Fruit fly (Drosophila melanogaster) whole organism, adult: Measurements from ENCODE around the gene CG16815.

Experiments
- CG33017 ChIP-seq: fragments of 200-800 bp; sonication (Bioruptor generic); optimal IDR thresholded peaks from 2 replicates; lab custom pipeline; 2018; ENCODE audit warnings: missing biosample characterization, mild to moderate bottlenecking, missing genetic modification characterization, moderate library complexity
- Crg-1 ChIP-seq: fragments of 200-800 bp; sonication (Bioruptor generic); optimal IDR thresholded peaks from 2 replicates; lab custom pipeline; 2016; ENCODE audit warnings: missing biosample characterization, missing genetic modification characterization
- kay ChIP-seq: fragments of 200-800 bp; sonication (Bioruptor generic); peaks from one replicate; lab custom pipeline; 2016; ENCODE audit warnings: missing biosample characterization, missing genetic modification characterization, borderline replicate concordance

DNA sequence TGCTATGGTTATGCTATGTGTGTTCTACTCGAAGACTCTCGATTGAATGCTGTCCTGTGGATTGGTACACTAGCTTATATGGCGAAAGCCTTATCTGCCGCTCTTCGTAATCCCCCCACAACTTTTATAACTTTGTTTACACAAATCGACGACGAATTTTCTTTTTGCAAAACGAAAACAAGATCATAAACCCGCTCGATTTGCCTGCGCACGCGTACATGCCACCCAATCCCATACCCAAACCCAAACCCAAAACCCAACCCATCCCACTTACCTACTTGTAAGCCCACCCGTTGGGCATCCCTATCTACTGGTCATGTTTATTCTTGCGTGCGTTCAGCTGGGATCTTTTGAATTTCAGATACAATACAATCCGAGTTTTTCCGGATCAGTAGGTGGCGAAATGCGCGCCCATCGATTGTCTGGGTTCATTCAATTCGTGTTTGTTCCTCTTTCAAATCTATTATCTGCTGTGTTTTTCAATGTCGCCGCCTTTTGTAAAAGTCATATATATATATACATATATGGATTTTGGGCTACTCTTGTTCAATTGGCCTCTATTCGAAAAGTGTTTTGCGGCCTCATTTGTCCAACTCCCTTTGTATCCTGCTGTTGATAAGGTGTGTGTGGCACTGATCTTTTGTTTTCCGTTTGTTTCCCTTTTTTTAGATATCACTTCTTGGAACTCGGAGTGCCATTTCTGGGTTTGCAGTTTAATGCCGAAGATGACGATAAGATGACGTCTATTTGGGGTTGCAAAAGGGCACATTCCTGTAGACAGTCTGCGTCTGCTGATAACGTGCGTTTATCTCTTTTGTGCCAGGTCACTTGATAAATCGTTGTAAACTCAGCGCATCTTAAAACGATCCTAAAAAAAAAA is 5.2 kb downstream of the CG16815 start, which contains the start of gene Mabi:
- TF ChIP-seq Crg-1 (GFP tag; lab: Kevin White, UChicago) (no peak), kay (GFP tag; lab: Kevin White, UChicago) (no peak), CG33017 (tag; lab: Kevin White, UChicago) (no peak)
